Worm (Caenorhabditis elegans) whole organism, young adult: Measurements from ENCODE around the gene laf-1.

Source experiments
- C17E4.6 ChIP-seq: fragments of 200-800 bp; sonication (Bioruptor generic); IDR thresholded peaks from 2 replicates; pipeline ENCODE4 v1.3.6; 2022; ENCODE audit warnings: missing genetic modification reagents, missing genetic modification characterization, missing compliant biosample characterization
- F22D6.2 ChIP-seq: sonication (generic microtip); optimal IDR thresholded peaks from 2 replicates; lab custom pipeline; 2016; ENCODE audit warnings: mild to moderate bottlenecking, missing genetic modification characterization, missing compliant biosample characterization
- F33H1.4 ChIP-seq: fragments of 200-800 bp; sonication (Bioruptor generic); IDR thresholded peaks from 2 replicates; pipeline ENCODE4 v1.3.6; 2022; ENCODE audit warnings: missing genetic modification reagents, missing genetic modification characterization, missing compliant biosample characterization
- F49E8.2 ChIP-seq: sonication (generic microtip); optimal IDR thresholded peaks from 3 replicates; lab custom pipeline; 2017; ENCODE audit warnings: missing genetic modification characterization, mild to moderate bottlenecking, missing compliant biosample characterization, antibody characterized with exemption, moderate library complexity; ENCODE audit not compliant: insufficient read depth
- F52B5.7 ChIP-seq: sonication (generic microtip); optimal IDR thresholded peaks from 2 replicates; lab custom pipeline; 2016; ENCODE audit warnings: mild to moderate bottlenecking, missing genetic modification characterization, missing compliant biosample characterization
- F57A8.1 ChIP-seq: fragments of 200-800 bp; sonication (Bioruptor generic); optimal IDR thresholded peaks from 2 replicates; lab custom pipeline; 2018; ENCODE audit warnings: mild to moderate bottlenecking, missing genetic modification characterization, moderate library complexity, missing compliant biosample characterization
- F57C9.4 ChIP-seq: sonication (generic microtip); optimal IDR thresholded peaks from 2 replicates; lab custom pipeline; 2017; ENCODE audit warnings: mild to moderate bottlenecking, missing genetic modification characterization, missing compliant biosample characterization
- K11D2.4 ChIP-seq: fragments of 200-800 bp; sonication (Bioruptor generic); IDR thresholded peaks from 2 replicates; pipeline ENCODE4 v1.3.6; 2022; ENCODE audit warnings: missing genetic modification reagents, missing genetic modification characterization, missing compliant biosample characterization
- T07F8.4 ChIP-seq: sonication (generic microtip); optimal IDR thresholded peaks from 2 replicates; lab custom pipeline; 2016; ENCODE audit warnings: mild to moderate bottlenecking, missing genetic modification characterization, moderate library complexity, missing compliant biosample characterization
- T26A5.8 ChIP-seq: sonication (generic microtip); optimal IDR thresholded peaks from 2 replicates; lab custom pipeline; 2016; ENCODE audit warnings: missing genetic modification characterization, missing compliant biosample characterization
- Y53F4B.3 ChIP-seq: fragments of 200-800 bp; sonication (Bioruptor generic); IDR thresholded peaks from 2 replicates; pipeline ENCODE4 v1.3.6; 2022; ENCODE audit warnings: missing genetic modification reagents, missing genetic modification characterization, missing compliant biosample characterization
- ZK185.1 ChIP-seq: sonication (generic microtip); optimal IDR thresholded peaks from 2 replicates; lab custom pipeline; 2016; ENCODE audit warnings: mild to moderate bottlenecking, missing genetic modification characterization, missing compliant biosample characterization; ENCODE audit not compliant: poor library complexity, severe bottlenecking
- ama-1 ChIP-seq, 3 experiments: fragments of 150-350 bp in 1 of 3; sonication (generic microtip) in 2 of 3; optimal IDR thresholded peaks; 2 replicates each; lab custom pipeline; 2014 to 2018; ENCODE audit warnings: missing biosample characterization in 2 of 3, missing genetic modification characterization in 2 of 3, missing genetic modification reagents in 2 of 3
- aptf-2 ChIP-seq: fragments of 200-800 bp; sonication (Bioruptor generic); conservative IDR thresholded peaks from 2 replicates; pipeline ENCODE4 v1.3.6; 2022; ENCODE audit warnings: missing genetic modification reagents, missing genetic modification characterization, missing compliant biosample characterization
- atf-7 ChIP-seq: sonication (generic microtip); optimal IDR thresholded peaks from 2 replicates; lab custom pipeline; 2017; ENCODE audit warnings: mild to moderate bottlenecking, missing genetic modification characterization, missing compliant biosample characterization
- athp-1 ChIP-seq: sonication (generic microtip); optimal IDR thresholded peaks from 2 replicates; lab custom pipeline; 2017; ENCODE audit warnings: mild to moderate bottlenecking, missing genetic modification characterization, missing compliant biosample characterization
- attf-3 ChIP-seq: fragments of 200-800 bp; sonication (Bioruptor generic); conservative IDR thresholded peaks from 2 replicates; pipeline ENCODE4 v1.3.6; 2022; ENCODE audit warnings: missing genetic modification reagents, missing genetic modification characterization, missing compliant biosample characterization
- bed-1 ChIP-seq: fragments of 200-800 bp; sonication (Bioruptor generic); IDR thresholded peaks from 2 replicates; pipeline ENCODE4 v1.3.6; 2022; ENCODE audit warnings: missing genetic modification reagents, missing genetic modification characterization, missing compliant biosample characterization
- cebp-1 ChIP-seq, 2 experiments: fragments of 200-800 bp in 1 of 2; sonication (Bioruptor generic) in 1 of 2; sonication (generic microtip) in 1 of 2; IDR thresholded peaks in 1 of 2; optimal IDR thresholded peaks in 1 of 2; 2 replicates each; pipeline versions ENCODE4 v1.3.6 to Lab custom; 2017 to 2022; ENCODE audit warnings: missing compliant biosample characterization in 2 of 2, missing genetic modification characterization in 2 of 2, mild to moderate bottlenecking in 1 of 2, missing genetic modification reagents in 1 of 2, moderate library complexity in 1 of 2
- ceh-27 ChIP-seq: fragments of 200-800 bp; sonication (Bioruptor generic); optimal IDR thresholded peaks from 2 replicates; lab custom pipeline; 2018; ENCODE audit warnings: mild to moderate bottlenecking, missing genetic modification characterization, moderate library complexity, missing compliant biosample characterization
- ceh-79 ChIP-seq: sonication (generic microtip); optimal IDR thresholded peaks from 2 replicates; lab custom pipeline; 2017; ENCODE audit warnings: mild to moderate bottlenecking, missing genetic modification characterization, missing compliant biosample characterization
- dpl-1 ChIP-seq: fragments of 150-350 bp; optimal IDR thresholded peaks from 2 replicates; lab custom pipeline; 2014; ENCODE audit warnings: missing biosample characterization, missing genetic modification reagents, missing genetic modification characterization
- egl-18 ChIP-seq: fragments of 200-800 bp; sonication (Bioruptor generic); IDR thresholded peaks from 2 replicates; pipeline ENCODE4 v1.3.6; 2022; ENCODE audit warnings: missing genetic modification reagents, missing genetic modification characterization, missing compliant biosample characterization
- ets-4 ChIP-seq: fragments of 200-800 bp; sonication (Bioruptor generic); optimal IDR thresholded peaks from 2 replicates; lab custom pipeline; 2018; ENCODE audit warnings: mild to moderate bottlenecking, missing genetic modification characterization, missing compliant biosample characterization
- him-1 ChIP-seq: sonication (generic microtip); optimal IDR thresholded peaks from 2 replicates; lab custom pipeline; 2016; ENCODE audit warnings: missing genotype, missing genetic modification reagents, missing genetic modification characterization, missing compliant biosample characterization
- hlh-26 ChIP-seq: fragments of 200-800 bp; sonication (Bioruptor generic); conservative IDR thresholded peaks from 2 replicates; pipeline ENCODE4 v1.3.6; 2022; ENCODE audit warnings: missing genetic modification reagents, missing genetic modification characterization, missing compliant biosample characterization
- hmg-1.2 ChIP-seq: fragments of 200-800 bp; sonication (Bioruptor generic); IDR thresholded peaks from 2 replicates; pipeline ENCODE4 v1.3.6; 2022; ENCODE audit warnings: missing genetic modification reagents, missing genetic modification characterization, missing compliant biosample characterization
- hsf-1 ChIP-seq: fragments of 200-800 bp; sonication (Bioruptor generic); IDR thresholded peaks from 2 replicates; pipeline ENCODE4 v1.3.6; 2022; ENCODE audit warnings: missing genetic modification reagents, missing genetic modification characterization, missing compliant biosample characterization
- let-607 ChIP-seq, 2 experiments: fragments of 200-800 bp in 1 of 2; sonication (Bioruptor generic) in 1 of 2; sonication (generic microtip) in 1 of 2; optimal IDR thresholded peaks; 2 replicates each; lab custom pipeline; 2016 to 2018; ENCODE audit warnings: mild to moderate bottlenecking in 2 of 2, missing compliant biosample characterization in 2 of 2, missing genetic modification characterization in 2 of 2, moderate library complexity in 2 of 2, missing genotype in 1 of 2
- lir-1 ChIP-seq: fragments of 200-800 bp; sonication (Bioruptor generic); conservative IDR thresholded peaks from 2 replicates; pipeline ENCODE4 v1.3.6; 2022; ENCODE audit warnings: missing genetic modification reagents, missing genetic modification characterization, missing compliant biosample characterization
- lsl-1 ChIP-seq: fragments of 200-800 bp; sonication (Bioruptor generic); optimal IDR thresholded peaks from 2 replicates; lab custom pipeline; 2018; ENCODE audit warnings: mild to moderate bottlenecking, missing genetic modification characterization, moderate library complexity, missing compliant biosample characterization
- madf-3 ChIP-seq: fragments of 200-800 bp; sonication (Bioruptor generic); IDR thresholded peaks from 2 replicates; pipeline ENCODE4 v1.3.6; 2022; ENCODE audit warnings: missing genetic modification reagents, missing genetic modification characterization, missing compliant biosample characterization
- madf-6 ChIP-seq: fragments of 200-800 bp; sonication (Bioruptor generic); IDR thresholded peaks from 2 replicates; pipeline ENCODE4 v1.3.6; 2022; ENCODE audit warnings: missing genetic modification reagents, missing genetic modification characterization, missing compliant biosample characterization
- mcd-1 ChIP-seq: fragments of 200-800 bp; sonication (Bioruptor generic); IDR thresholded peaks from 2 replicates; pipeline ENCODE4 v1.3.6; 2022; ENCODE audit warnings: missing genetic modification reagents, missing genetic modification characterization, missing compliant biosample characterization
- nfya-1 ChIP-seq: sonication (generic microtip); optimal IDR thresholded peaks from 2 replicates; lab custom pipeline; 2017; ENCODE audit warnings: antibody characterized with exemption, missing compliant biosample characterization, missing genetic modification characterization, borderline replicate concordance; ENCODE audit not compliant: insufficient read depth
- nfya-2 ChIP-seq: fragments of 200-800 bp; sonication (Bioruptor generic); IDR thresholded peaks from 2 replicates; pipeline ENCODE4 v1.3.6; 2022; ENCODE audit warnings: missing genetic modification reagents, missing genetic modification characterization, missing compliant biosample characterization
- nhr-120 ChIP-seq: fragments of 200-800 bp; sonication (Bioruptor generic); IDR thresholded peaks from 2 replicates; pipeline ENCODE4 v1.3.6; 2022; ENCODE audit warnings: missing genetic modification characterization, missing compliant biosample characterization
- repo-1 ChIP-seq: sonication (generic microtip); optimal IDR thresholded peaks from 2 replicates; lab custom pipeline; 2017; ENCODE audit warnings: mild to moderate bottlenecking, missing genetic modification characterization, missing compliant biosample characterization
- snpc-1.1 ChIP-seq: sonication (generic microtip); optimal IDR thresholded peaks from 2 replicates; lab custom pipeline; 2017; ENCODE audit warnings: missing genetic modification characterization, mild to moderate bottlenecking, missing compliant biosample characterization, antibody characterized with exemption, moderate library complexity, missing genotype, missing genetic modification reagents; ENCODE audit not compliant: insufficient read depth
- snpc-3.4 ChIP-seq: sonication (generic microtip); optimal IDR thresholded peaks from 2 replicates; lab custom pipeline; 2017; ENCODE audit warnings: missing genetic modification characterization, mild to moderate bottlenecking, missing compliant biosample characterization, antibody characterized with exemption, moderate library complexity, missing genotype, missing genetic modification reagents
- snpc-4 ChIP-seq, 5 experiments: fragments of 150-350 bp in 1 of 5; sonication (generic microtip) in 4 of 5; optimal IDR thresholded peaks; 2 replicates each; lab custom pipeline; 2014 to 2018; ENCODE audit warnings: missing genetic modification characterization in 5 of 5, missing biosample characterization in 3 of 5, antibody characterized with exemption in 2 of 5, mild to moderate bottlenecking in 2 of 5, missing compliant biosample characterization in 2 of 5, missing genotype in 2 of 5, moderate library complexity in 2 of 5, missing genetic modification reagents in 1 of 5
- tbx-9 ChIP-seq: sonication (generic microtip); optimal IDR thresholded peaks from 2 replicates; lab custom pipeline; 2016; ENCODE audit warnings: borderline replicate concordance, missing genetic modification characterization, inconsistent platforms, missing compliant biosample characterization
- tlf-1 ChIP-seq: fragments of 200-800 bp; sonication (Bioruptor generic); optimal IDR thresholded peaks from 2 replicates; lab custom pipeline; 2018; ENCODE audit warnings: mild to moderate bottlenecking, missing genetic modification characterization, missing compliant biosample characterization
- ztf-18 ChIP-seq: sonication (generic microtip); optimal IDR thresholded peaks from 2 replicates; lab custom pipeline; 2016; ENCODE audit warnings: missing genotype, mild to moderate bottlenecking, missing genetic modification characterization, missing compliant biosample characterization
- ztf-25 ChIP-seq: fragments of 200-800 bp; sonication (Bioruptor generic); IDR thresholded peaks from 2 replicates; pipeline ENCODE4 v1.3.6; 2022; ENCODE audit warnings: missing genetic modification reagents, missing genetic modification characterization, missing compliant biosample characterization
- ztf-6 ChIP-seq: fragments of 200-800 bp; sonication (Bioruptor generic); IDR thresholded peaks from 2 replicates; pipeline ENCODE4 v1.3.6; 2022; ENCODE audit warnings: missing genetic modification reagents, missing genetic modification characterization, missing compliant biosample characterization

laf-1 gene

DNA sequence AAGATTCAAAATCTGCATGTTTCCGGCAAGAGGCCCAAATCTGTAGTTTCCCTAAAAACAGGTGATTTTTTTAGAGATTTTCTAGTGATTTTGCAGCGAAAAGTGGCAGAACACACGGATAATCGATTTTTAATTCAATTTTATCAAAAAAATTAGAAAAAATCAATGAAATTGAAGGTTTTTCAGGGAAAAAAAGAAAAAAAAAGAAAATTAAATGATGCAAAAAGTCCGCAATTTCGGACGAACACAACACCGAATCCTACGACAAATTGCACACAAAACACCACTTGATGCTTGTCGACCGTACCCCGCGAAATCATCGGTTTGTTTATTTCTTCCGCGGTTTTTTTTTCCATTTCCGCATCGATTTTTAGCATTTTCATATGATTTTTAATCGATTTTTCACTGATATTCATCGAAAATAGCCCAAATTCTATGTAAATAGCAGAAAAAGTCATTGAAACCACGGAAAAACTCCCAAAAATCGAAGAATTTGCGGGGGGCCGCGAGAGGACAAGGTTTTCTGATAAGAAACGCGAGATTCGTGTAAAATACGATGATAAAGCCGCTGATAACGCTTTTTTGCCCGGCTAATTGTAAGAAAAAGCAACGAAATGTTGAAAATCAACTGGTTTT is 36.2 kb upstream of the laf-1 start, which contains the start of gene tufm-1 (continued):
- TF ChIP-seq nfya-1 (tag; lab: Kevin White, UChicago) (no peak), F57C9.4 (tag; lab: Kevin White, UChicago) (no peak), ceh-27 (GFP tag; lab: Kevin White, UChicago) (no peak), madf-3 (GFP tag; lab: Robert Waterston, UW) (no peak), snpc-1.1 (no peak), athp-1 (tag; lab: Kevin White, UChicago) (no peak), F52B5.7 (tag; lab: Kevin White, UChicago) (no peak), snpc-3.4 (tag; lab: Kevin White, UChicago) (no peak), F33H1.4 (GFP tag; lab: Robert Waterston, UW) (peak; percentile 53), ets-4 (GFP tag; lab: Kevin White, UChicago) (no peak), cebp-1 (GFP tag; IDR thresholded peaks at IDR 0.05; lab: Robert Waterston, UW) (no peak), cebp-1 (tag; optimal IDR thresholded peaks at IDR 0.05; lab: Kevin White, UChicago) (peak; percentile 11), tlf-1 (no peak), ama-1 (optimal IDR thresholded peaks at IDR 0.05; lab: Kevin White, UChicago) (no peak), ama-1 (GFP tag; optimal IDR thresholded peaks at IDR 0.05; lab: Kevin White, UChicago) (no peak), ZK185.1 (tag; lab: Kevin White, UChicago) (no peak), aptf-2 (GFP tag; lab: Robert Waterston, UW) (no peak), hmg-1.2 (GFP tag; lab: Robert Waterston, UW) (no peak), let-607 (tag; optimal IDR thresholded peaks at IDR 0.05; lab: Kevin White, UChicago) (no peak), T26A5.8 (tag; lab: Kevin White, UChicago) (no peak), nfya-2 (GFP tag; lab: Robert Waterston, UW) (no peak), Y53F4B.3 (GFP tag; lab: Robert Waterston, UW) (no peak), T07F8.4 (tag; lab: Kevin White, UChicago) (no peak), hlh-26 (GFP tag; lab: Robert Waterston, UW) (no peak), dpl-1 (GFP tag; lab: Kevin White, UChicago) (peak; percentile 28), bed-1 (GFP tag; lab: Robert Waterston, UW) (no peak), lir-1 (no peak), ztf-18 (no peak), lsl-1 (GFP tag; lab: Kevin White, UChicago) (peak; percentile 78), K11D2.4 (GFP tag; lab: Robert Waterston, UW) (no peak), atf-7 (tag; lab: Kevin White, UChicago) (no peak), F22D6.2 (tag; lab: Kevin White, UChicago) (no peak), him-1 (tag; lab: Kevin White, UChicago) (no peak), mcd-1 (GFP tag; lab: Robert Waterston, UW) (peak; percentile 70), attf-3 (GFP tag; lab: Robert Waterston, UW) (no peak), madf-6 (GFP tag; lab: Robert Waterston, UW) (peak; percentile 82), tbx-9 (tag; lab: Kevin White, UChicago) (no peak), hsf-1 (GFP tag; lab: Robert Waterston, UW) (no peak), snpc-4 (GFP tag; optimal IDR thresholded peaks at IDR 0.05; lab: Kevin White, UChicago) (no peak), snpc-4 (tag; optimal IDR thresholded peaks at IDR 0.05; lab: Kevin White, UChicago) (peak in 1 of 4 experiments; percentile 33), ztf-6 (GFP tag; lab: Robert Waterston, UW) (no peak), nhr-120 (GFP tag; lab: Robert Waterston, UW) (no peak), C17E4.6 (GFP tag; lab: Robert Waterston, UW) (no peak), F57A8.1 (no peak), ceh-79 (no peak), ztf-25 (no peak), egl-18 (GFP tag; lab: Robert Waterston, UW) (no peak), repo-1 (tag; lab: Kevin White, UChicago) (no peak), F49E8.2 (no peak)
